Worm (Caenorhabditis elegans) whole organism, L1 larva: ENCODE data around the gene col-139.

Experiments
- Y116A8C.19 ChIP-seq: sonication (generic microtip); optimal IDR thresholded peaks from 2 replicates; lab custom pipeline; 2016; ENCODE audit warnings: missing compliant biosample characterization, missing genetic modification characterization, borderline replicate concordance
- aha-1 ChIP-seq: fragments of 150-350 bp; optimal IDR thresholded peaks from 2 replicates; lab custom pipeline; 2014; ENCODE audit warnings: missing biosample characterization, missing genetic modification characterization
- alr-1 ChIP-seq: fragments of 200-800 bp; sonication (Bioruptor generic); optimal IDR thresholded peaks from 2 replicates; lab custom pipeline; 2018; ENCODE audit warnings: borderline replicate concordance, mild to moderate bottlenecking, missing genetic modification characterization, missing compliant biosample characterization
- aly-2 ChIP-seq: fragments of 150-350 bp; optimal IDR thresholded peaks from 2 replicates; lab custom pipeline; 2014; ENCODE audit warnings: missing biosample characterization, missing genetic modification characterization
- blmp-1 ChIP-seq: fragments of 150-350 bp; optimal IDR thresholded peaks from 2 replicates; lab custom pipeline; 2014; ENCODE audit warnings: missing biosample characterization, missing genetic modification characterization
- ces-1 ChIP-seq: fragments of 150-350 bp; optimal IDR thresholded peaks from 2 replicates; lab custom pipeline; 2014; ENCODE audit warnings: missing biosample characterization, missing genetic modification reagents, missing genetic modification characterization
- dsc-1 ChIP-seq: sonication (generic microtip); optimal IDR thresholded peaks from 2 replicates; lab custom pipeline; 2016; ENCODE audit warnings: mild to moderate bottlenecking, missing genetic modification characterization, missing compliant biosample characterization
- efl-1 ChIP-seq, 4 experiments: fragments of 150-350 bp; optimal IDR thresholded peaks in 3 of 4; peaks in 1 of 4; 1 replicate in 1 of 4; 2 replicates in 3 of 4; lab custom pipeline; 2014; ENCODE audit warnings: missing biosample characterization in 2 of 4, missing genetic modification characterization in 2 of 4, missing genetic modification reagents in 2 of 4
- fkh-8 ChIP-seq: sonication (generic microtip); optimal IDR thresholded peaks from 2 replicates; lab custom pipeline; 2016; ENCODE audit warnings: mild to moderate bottlenecking, missing genetic modification characterization, missing compliant biosample characterization
- fos-1 ChIP-seq: fragments of 150-350 bp; optimal IDR thresholded peaks from 2 replicates; lab custom pipeline; 2014; ENCODE audit warnings: missing biosample characterization, missing genetic modification characterization
- hlh-17 ChIP-seq: fragments of 200-800 bp; sonication (Bioruptor generic); optimal IDR thresholded peaks from 2 replicates; lab custom pipeline; 2018; ENCODE audit warnings: missing genetic modification characterization, mild to moderate bottlenecking, missing compliant biosample characterization, moderate library complexity, borderline replicate concordance
- isw-1 ChIP-seq: fragments of 200-800 bp; sonication (Bioruptor generic); IDR thresholded peaks from 2 replicates; pipeline ENCODE4 v1.3.6; 2022; ENCODE audit warnings: missing genetic modification characterization, missing compliant biosample characterization
- jun-1 ChIP-seq: fragments of 150-350 bp; optimal IDR thresholded peaks from 2 replicates; lab custom pipeline; 2014; ENCODE audit warnings: missing biosample characterization, missing genetic modification reagents, missing genetic modification characterization
- lin-13 ChIP-seq: fragments of 150-350 bp; optimal IDR thresholded peaks from 2 replicates; lab custom pipeline; 2014; ENCODE audit warnings: missing biosample characterization, missing genetic modification reagents, missing genetic modification characterization
- lin-14 ChIP-seq: fragments of 200-800 bp; sonication (Bioruptor generic); optimal IDR thresholded peaks from 2 replicates; lab custom pipeline; 2018; ENCODE audit warnings: mild to moderate bottlenecking, missing genetic modification characterization, moderate library complexity, missing compliant biosample characterization
- lin-35 ChIP-seq, 2 experiments: fragments of 150-350 bp; optimal IDR thresholded peaks; 2 replicates each; lab custom pipeline; 2014; ENCODE audit warnings: missing biosample characterization in 2 of 2, missing genetic modification characterization in 2 of 2, missing genetic modification reagents in 2 of 2
- lsy-2 ChIP-seq, 2 experiments: fragments of 150-350 bp; optimal IDR thresholded peaks; 2 replicates each; lab custom pipeline; 2014; ENCODE audit warnings: missing biosample characterization in 2 of 2, missing genetic modification characterization in 2 of 2
- mab-9 ChIP-seq: fragments of 200-800 bp; sonication (Bioruptor generic); IDR thresholded peaks from 2 replicates; pipeline ENCODE4 v1.3.6; 2022; ENCODE audit warnings: missing genetic modification reagents, missing genetic modification characterization, missing compliant biosample characterization
- mdl-1 ChIP-seq, 2 experiments: fragments of 150-350 bp; optimal IDR thresholded peaks; 2 replicates each; lab custom pipeline; 2014 to 2017; ENCODE audit warnings: missing biosample characterization in 2 of 2, missing genetic modification characterization in 2 of 2, inconsistent platforms in 1 of 2
- mep-1 ChIP-seq: fragments of 150-350 bp; optimal IDR thresholded peaks from 2 replicates; lab custom pipeline; 2014; ENCODE audit warnings: missing biosample characterization, missing genetic modification characterization
- nhr-20 ChIP-seq: sonication (generic microtip); optimal IDR thresholded peaks from 2 replicates; lab custom pipeline; 2016; ENCODE audit warnings: mild to moderate bottlenecking, missing genetic modification characterization, missing compliant biosample characterization
- nhr-237 ChIP-seq: fragments of 150-350 bp; optimal IDR thresholded peaks from 2 replicates; lab custom pipeline; 2014; ENCODE audit warnings: missing biosample characterization, missing genetic modification characterization
- nhr-28 ChIP-seq: fragments of 150-350 bp; optimal IDR thresholded peaks from 2 replicates; lab custom pipeline; 2014; ENCODE audit warnings: missing biosample characterization, missing genetic modification characterization
- nhr-47 ChIP-seq: sonication (generic microtip); optimal IDR thresholded peaks from 2 replicates; lab custom pipeline; 2016; ENCODE audit warnings: mild to moderate bottlenecking, missing genetic modification characterization, moderate library complexity, missing compliant biosample characterization
- nhr-71 ChIP-seq: sonication (generic microtip); optimal IDR thresholded peaks from 2 replicates; lab custom pipeline; 2016; ENCODE audit warnings: mild to moderate bottlenecking, missing genetic modification characterization, moderate library complexity, missing compliant biosample characterization
- nhr-76 ChIP-seq: sonication (generic microtip); optimal IDR thresholded peaks from 2 replicates; lab custom pipeline; 2017; ENCODE audit warnings: missing biosample characterization, missing genetic modification characterization
- nhr-77 ChIP-seq: fragments of 150-350 bp; optimal IDR thresholded peaks from 2 replicates; lab custom pipeline; 2014; ENCODE audit warnings: missing biosample characterization, missing genetic modification characterization
- nhr-84 ChIP-seq: sonication (generic microtip); optimal IDR thresholded peaks from 2 replicates; lab custom pipeline; 2017; ENCODE audit warnings: missing biosample characterization, missing genetic modification characterization
- nhr-85 ChIP-seq: sonication (generic microtip); peaks from one replicate; lab custom pipeline; 2016; ENCODE audit warnings: missing genetic modification characterization, inconsistent platforms, missing compliant biosample characterization
- nhr-90 ChIP-seq: sonication (generic microtip); optimal IDR thresholded peaks from 2 replicates; lab custom pipeline; 2016; ENCODE audit warnings: mild to moderate bottlenecking, missing genetic modification characterization, missing compliant biosample characterization; ENCODE audit not compliant: poor library complexity
- pag-3 ChIP-seq: sonication (generic microtip); optimal IDR thresholded peaks from 2 replicates; lab custom pipeline; 2017; ENCODE audit warnings: missing genetic modification characterization, mild to moderate bottlenecking, missing compliant biosample characterization, antibody characterized with exemption, borderline replicate concordance; ENCODE audit not compliant: insufficient read depth
- pax-3 ChIP-seq: fragments of 200-800 bp; sonication (Bioruptor generic); optimal IDR thresholded peaks from 2 replicates; lab custom pipeline; 2018; ENCODE audit warnings: mild to moderate bottlenecking, missing genetic modification characterization, moderate library complexity, missing compliant biosample characterization
- pqm-1 ChIP-seq: sonication (generic microtip); optimal IDR thresholded peaks from 3 replicates; lab custom pipeline; 2017; ENCODE audit warnings: missing biosample characterization, missing genetic modification characterization
- sox-4 ChIP-seq: sonication (generic microtip); optimal IDR thresholded peaks from 2 replicates; lab custom pipeline; 2016; ENCODE audit warnings: missing genetic modification characterization, missing compliant biosample characterization
- swsn-7 ChIP-seq: sonication (generic microtip); optimal IDR thresholded peaks from 2 replicates; lab custom pipeline; 2016; ENCODE audit warnings: missing genetic modification characterization, missing compliant biosample characterization
- tbx-2 ChIP-seq: sonication (generic microtip); optimal IDR thresholded peaks from 2 replicates; lab custom pipeline; 2016; ENCODE audit warnings: missing genetic modification characterization, missing compliant biosample characterization
- tlp-1 ChIP-seq: fragments of 150-350 bp; optimal IDR thresholded peaks from 2 replicates; lab custom pipeline; 2014; ENCODE audit warnings: missing biosample characterization, missing genetic modification characterization
- unc-130 ChIP-seq: fragments of 150-350 bp; optimal IDR thresholded peaks from 2 replicates; lab custom pipeline; 2017; ENCODE audit warnings: missing biosample characterization, missing genetic modification characterization, inconsistent platforms
- unc-62 ChIP-seq: fragments of 150-350 bp; optimal IDR thresholded peaks from 2 replicates; lab custom pipeline; 2014; ENCODE audit warnings: missing biosample characterization, missing genetic modification reagents, missing genetic modification characterization
- zag-1 ChIP-seq: fragments of 150-350 bp; optimal IDR thresholded peaks from 2 replicates; lab custom pipeline; 2014; ENCODE audit warnings: missing biosample characterization, missing genetic modification characterization
- ztf-11 ChIP-seq, 2 experiments: sonication (generic microtip); optimal IDR thresholded peaks; 2 replicates each; lab custom pipeline; 2016 to 2017; ENCODE audit warnings: missing genetic modification characterization in 2 of 2, missing biosample characterization in 1 of 2, missing compliant biosample characterization in 1 of 2

col-139 gene

ce11 chrV:4684137-4684536 is 30.4 kb upstream of the col-139 start:
- TF ChIP-seq nhr-71 (tag; lab: Kevin White, UChicago), result no peak
- no peak for TF ChIP-seq nhr-47
- no peak for TF ChIP-seq zag-1 (tag; lab: Kevin White, UChicago)
- TF ChIP-seq nhr-237, result no peak
- TF ChIP-seq blmp-1 (tag; lab: Kevin White, UChicago), result no peak
- no peak for TF ChIP-seq hlh-17 (GFP tag; lab: Kevin White, UChicago)
- no peak for TF ChIP-seq mep-1 (tag; lab: Kevin White, UChicago)
- no peak for TF ChIP-seq sox-4
- TF ChIP-seq nhr-28 (tag; lab: Kevin White, UChicago), result no peak

DNA sequence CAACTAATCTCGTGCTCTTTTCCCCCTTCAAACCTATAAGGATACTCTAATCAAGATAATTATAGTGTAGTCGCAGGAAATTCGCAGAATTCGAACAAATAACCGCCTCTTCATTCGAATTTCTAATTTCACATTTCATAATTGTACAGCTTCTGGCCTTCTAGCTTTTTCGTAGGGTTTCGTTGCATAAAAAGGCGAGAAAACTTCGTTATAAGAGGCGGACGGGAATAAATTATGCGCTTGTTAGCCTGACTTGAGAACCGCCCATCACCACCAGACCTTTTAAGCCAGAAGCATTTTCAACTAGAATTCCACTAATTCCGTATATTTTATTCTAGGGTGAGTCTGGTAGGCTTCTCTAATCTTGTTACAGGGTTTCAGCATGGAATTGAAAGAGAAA is 27.9 kb upstream of the col-139 start, which contains the start of gene K03B4.4:
Gene K03B4.4, plus strand, starts transcription at position 301 of the 400 bp plus-strand sequence.
- peak; percentile 39 for TF ChIP-seq pax-3 (tag; lab: Kevin White, UChicago)
- TF ChIP-seq fkh-8, result peak; percentile 15
- no peak for TF ChIP-seq lsy-2 (tag; optimal IDR thresholded peaks at IDR 0.05; lab: Kevin White, UChicago)
- TF ChIP-seq tbx-2, result no peak
- peak; percentile 27 for TF ChIP-seq dsc-1 (tag; lab: Kevin White, UChicago)
- TF ChIP-seq jun-1 (tag; lab: Kevin White, UChicago), result no peak

DNA sequence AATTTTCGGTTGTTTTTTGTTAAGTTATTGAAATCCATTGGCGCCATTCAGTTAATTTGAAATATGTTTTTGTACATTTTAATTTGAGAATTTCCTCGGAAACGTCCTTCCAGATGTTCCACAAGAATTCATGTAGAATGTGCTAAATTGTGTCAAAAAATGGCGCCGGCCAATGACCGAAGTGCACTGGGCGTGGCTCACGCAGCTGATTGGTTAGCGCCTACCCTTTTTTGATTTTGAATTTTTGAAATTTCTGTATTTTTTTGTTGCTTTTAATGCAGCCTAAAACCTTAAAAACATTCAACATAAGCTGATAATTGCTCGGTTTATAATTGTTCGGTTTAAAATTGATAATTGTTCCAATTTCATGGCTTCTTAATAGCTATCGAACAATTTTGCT is 23.0 kb upstream of the col-139 start:
- TF ChIP-seq ces-1 (GFP tag; lab: Kevin White, UChicago), result no peak
- no peak for TF ChIP-seq lin-14 (GFP tag; lab: Kevin White, UChicago)
- TF ChIP-seq nhr-77 (tag; lab: Kevin White, UChicago), result no peak
- no peak for TF ChIP-seq aly-2 (tag; lab: Kevin White, UChicago)
- no peak for TF ChIP-seq lin-13 (GFP tag; lab: Kevin White, UChicago)
- no peak for TF ChIP-seq nhr-47
- TF ChIP-seq unc-130 (tag; lab: Kevin White, UChicago), result no peak
- no peak for TF ChIP-seq mdl-1 (tag; optimal IDR thresholded peaks at IDR 0.05; lab: Kevin White, UChicago)
- TF ChIP-seq pag-3, result no peak
- no peak for TF ChIP-seq tlp-1 (tag; lab: Kevin White, UChicago)
- no peak for TF ChIP-seq nhr-84 (tag; lab: Kevin White, UChicago)
- no peak for TF ChIP-seq aha-1 (tag; lab: Kevin White, UChicago)
- TF ChIP-seq alr-1 (tag; lab: Kevin White, UChicago), result no peak
- TF ChIP-seq isw-1, result no peak
- no peak for TF ChIP-seq nhr-76
- TF ChIP-seq nhr-20 (tag; lab: Kevin White, UChicago), result no peak

DNA sequence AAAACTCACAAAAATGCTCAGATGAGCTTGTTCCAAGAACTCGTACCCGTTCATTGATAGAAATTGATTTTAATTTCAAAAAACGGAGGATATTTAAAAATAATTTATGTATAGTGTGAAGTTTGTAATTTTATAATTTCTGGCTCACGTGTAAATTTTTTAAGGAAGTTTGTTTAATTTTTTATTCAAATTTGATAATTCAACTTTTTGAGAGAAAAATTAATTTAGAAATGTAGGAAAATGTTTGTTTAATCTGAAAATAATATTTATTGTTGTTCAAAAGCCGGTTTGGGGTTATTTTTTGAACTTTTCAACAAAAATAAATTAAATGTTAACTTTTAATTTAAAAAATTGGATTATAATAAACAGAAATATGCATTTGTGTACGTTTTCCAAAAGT is 22.3 kb upstream of the col-139 start, which contains the start of gene K03B4.6:
Gene K03B4.6, minus strand, starts transcription at position 101 of the 400 bp plus-strand sequence.
- no peak for TF ChIP-seq Y116A8C.19 (tag; lab: Kevin White, UChicago)
- no peak for TF ChIP-seq ces-1 (GFP tag; lab: Kevin White, UChicago)
- TF ChIP-seq nhr-77 (tag; lab: Kevin White, UChicago), result no peak
- TF ChIP-seq sox-4, result no peak
- TF ChIP-seq nhr-47, result no peak
- no peak for TF ChIP-seq efl-1 (optimal IDR thresholded peaks at IDR 0.05; lab: Kevin White, UChicago)
- TF ChIP-seq efl-1 (GFP tag; optimal IDR thresholded peaks at IDR 0.05 in 1 of 2; lab: Kevin White, UChicago), result no peak

DNA sequence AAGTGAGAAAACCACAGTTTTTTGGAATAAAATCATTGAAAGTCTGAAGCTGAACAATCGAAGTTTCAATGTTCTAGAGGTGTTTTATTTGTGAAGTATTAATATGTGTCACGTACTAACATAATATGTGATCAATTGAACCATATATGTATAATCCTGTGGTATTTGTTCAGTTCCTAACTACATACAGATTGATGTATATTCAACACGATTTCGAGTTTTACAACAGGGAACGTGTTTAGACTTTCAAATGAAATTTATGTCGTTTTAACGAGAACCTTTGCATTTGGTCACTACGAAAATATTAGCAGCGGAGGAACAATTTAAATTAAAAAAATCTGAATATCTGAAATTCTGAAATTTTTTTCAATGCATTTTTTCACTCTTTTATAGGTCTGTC is 20.7 kb upstream of the col-139 start, which contains the start of gene K03B4.8:
Gene K03B4.8, minus strand, starts transcription at position 101 of the 400 bp plus-strand sequence.
- TF ChIP-seq swsn-7 (no peak), mab-9 (GFP tag; lab: Robert Waterston, UW) (no peak), fos-1 (tag; lab: Kevin White, UChicago) (no peak), Y116A8C.19 (tag; lab: Kevin White, UChicago) (no peak), lin-35 (GFP tag; optimal IDR thresholded peaks at IDR 0.05; lab: Kevin White, UChicago) (no peak), unc-62 (GFP tag; lab: Kevin White, UChicago) (no peak), nhr-90 (tag; lab: Kevin White, UChicago) (no peak), ztf-11 (tag; optimal IDR thresholded peaks at IDR 0.05; lab: Kevin White, UChicago) (no peak), fkh-8 (no peak), efl-1 (optimal IDR thresholded peaks at IDR 0.05; lab: Kevin White, UChicago) (no peak), efl-1 (GFP tag; optimal IDR thresholded peaks at IDR 0.05 in 1 of 2; lab: Kevin White, UChicago) (no peak), blmp-1 (tag; lab: Kevin White, UChicago) (no peak), nhr-47 (no peak), pqm-1 (tag; lab: Kevin White, UChicago) (no peak), nhr-71 (tag; lab: Kevin White, UChicago) (no peak), nhr-85 (tag; lab: Kevin White, UChicago) (no peak)
